Fruit fly (Drosophila melanogaster): ENCODE results near the gene CG8202.

- TF ChIP-seq sim (GFP tag; IDR thresholded peaks at IDR 0.05) (no peak), slp2 (GFP tag; optimal IDR thresholded peaks at IDR 0.05) (no peak), Dip2 (GFP tag; IDR thresholded peaks at IDR 0.05) (no peak), CG32767 (GFP tag; IDR thresholded peaks at IDR 0.05) (no peak), ind (GFP tag; optimal IDR thresholded peaks at IDR 0.05) (no peak), CG13296 (GFP tag; optimal IDR thresholded peaks at IDR 0.05) (no peak)
Observed at dm6 chr3R:8705323-8706097, 26.4 kb upstream of the CG8202 start.

Measured in whole organism, embryonic.